Worm (Caenorhabditis elegans) whole organism, young adult: ENCODE results near the gene C28G1.10.

Experiments
- B0019.2 ChIP-seq: fragments of 200-800 bp; sonication (Bioruptor generic); conservative IDR thresholded peaks from 2 replicates; pipeline ENCODE4 v1.3.6; 2022; ENCODE audit warnings: missing genetic modification reagents, missing genetic modification characterization, missing compliant biosample characterization
- B0035.1 ChIP-seq: sonication (generic microtip); optimal IDR thresholded peaks from 2 replicates; lab custom pipeline; 2016; ENCODE audit warnings: missing genetic modification characterization, mild to moderate bottlenecking, missing compliant biosample characterization, missing genotype, missing genetic modification reagents
- C17E4.6 ChIP-seq: fragments of 200-800 bp; sonication (Bioruptor generic); IDR thresholded peaks from 2 replicates; pipeline ENCODE4 v1.3.6; 2022; ENCODE audit warnings: missing genetic modification reagents, missing genetic modification characterization, missing compliant biosample characterization
- D2030.7 ChIP-seq: fragments of 200-800 bp; sonication (Bioruptor generic); IDR thresholded peaks from 2 replicates; pipeline ENCODE4 v1.3.6; 2022; ENCODE audit warnings: missing genetic modification reagents, missing genetic modification characterization, missing compliant biosample characterization
- F37B4.10 ChIP-seq: fragments of 200-800 bp; sonication (Bioruptor generic); IDR thresholded peaks from 2 replicates; pipeline ENCODE4 v1.3.6; 2022; ENCODE audit warnings: missing genetic modification characterization, missing compliant biosample characterization
- F39B2.1 ChIP-seq: fragments of 200-800 bp; sonication (Bioruptor generic); IDR thresholded peaks from 2 replicates; pipeline ENCODE4 v1.3.6; 2022; ENCODE audit warnings: missing genetic modification reagents, missing genetic modification characterization, missing compliant biosample characterization
- F57A8.1 ChIP-seq: fragments of 200-800 bp; sonication (Bioruptor generic); optimal IDR thresholded peaks from 2 replicates; lab custom pipeline; 2018; ENCODE audit warnings: mild to moderate bottlenecking, missing genetic modification characterization, moderate library complexity, missing compliant biosample characterization
- K12H6.12 ChIP-seq: fragments of 200-800 bp; sonication (Bioruptor generic); optimal IDR thresholded peaks from 2 replicates; lab custom pipeline; 2018; ENCODE audit warnings: mild to moderate bottlenecking, missing genetic modification characterization, missing compliant biosample characterization
- T07F8.4 ChIP-seq: sonication (generic microtip); optimal IDR thresholded peaks from 2 replicates; lab custom pipeline; 2016; ENCODE audit warnings: mild to moderate bottlenecking, missing genetic modification characterization, moderate library complexity, missing compliant biosample characterization
- Y53F4B.3 ChIP-seq: fragments of 200-800 bp; sonication (Bioruptor generic); IDR thresholded peaks from 2 replicates; pipeline ENCODE4 v1.3.6; 2022; ENCODE audit warnings: missing genetic modification reagents, missing genetic modification characterization, missing compliant biosample characterization
- Y67H2A.10 ChIP-seq: fragments of 200-800 bp; sonication (Bioruptor generic); conservative IDR thresholded peaks from 2 replicates; pipeline ENCODE4 v1.3.6; 2022; ENCODE audit warnings: missing genetic modification reagents, missing genetic modification characterization, missing compliant biosample characterization
- Y79H2A.3 ChIP-seq: fragments of 200-800 bp; sonication (Bioruptor generic); conservative IDR thresholded peaks from 2 replicates; pipeline ENCODE4 v1.3.6; 2022; ENCODE audit warnings: missing genetic modification reagents, missing genetic modification characterization, missing compliant biosample characterization
- aptf-3 ChIP-seq: fragments of 200-800 bp; sonication (Bioruptor generic); IDR thresholded peaks from 2 replicates; pipeline ENCODE4 v1.3.6; 2022; ENCODE audit warnings: missing genetic modification characterization, missing compliant biosample characterization
- atf-7 ChIP-seq: sonication (generic microtip); optimal IDR thresholded peaks from 2 replicates; lab custom pipeline; 2017; ENCODE audit warnings: mild to moderate bottlenecking, missing genetic modification characterization, missing compliant biosample characterization
- ceh-27 ChIP-seq: fragments of 200-800 bp; sonication (Bioruptor generic); optimal IDR thresholded peaks from 2 replicates; lab custom pipeline; 2018; ENCODE audit warnings: mild to moderate bottlenecking, missing genetic modification characterization, moderate library complexity, missing compliant biosample characterization
- ceh-79 ChIP-seq: sonication (generic microtip); optimal IDR thresholded peaks from 2 replicates; lab custom pipeline; 2017; ENCODE audit warnings: mild to moderate bottlenecking, missing genetic modification characterization, missing compliant biosample characterization
- egl-44 ChIP-seq: fragments of 200-800 bp; sonication (Bioruptor generic); IDR thresholded peaks from 2 replicates; pipeline ENCODE4 v1.3.6; 2022; ENCODE audit warnings: missing genetic modification reagents, missing genetic modification characterization, missing compliant biosample characterization
- gei-17 ChIP-seq: fragments of 200-800 bp; sonication (Bioruptor generic); optimal IDR thresholded peaks from 2 replicates; lab custom pipeline; 2018; ENCODE audit warnings: mild to moderate bottlenecking, missing genetic modification characterization, missing compliant biosample characterization
- hsf-1 ChIP-seq: fragments of 200-800 bp; sonication (Bioruptor generic); IDR thresholded peaks from 2 replicates; pipeline ENCODE4 v1.3.6; 2022; ENCODE audit warnings: missing genetic modification reagents, missing genetic modification characterization, missing compliant biosample characterization
- lag-1 ChIP-seq: fragments of 200-800 bp; sonication (Bioruptor generic); IDR thresholded peaks from 2 replicates; pipeline ENCODE4 v1.3.6; 2022; ENCODE audit warnings: missing genetic modification reagents, missing genetic modification characterization, missing compliant biosample characterization
- let-607 ChIP-seq, 2 experiments: fragments of 200-800 bp in 1 of 2; sonication (Bioruptor generic) in 1 of 2; sonication (generic microtip) in 1 of 2; optimal IDR thresholded peaks; 2 replicates each; lab custom pipeline; 2016 to 2018; ENCODE audit warnings: mild to moderate bottlenecking in 2 of 2, missing compliant biosample characterization in 2 of 2, missing genetic modification characterization in 2 of 2, moderate library complexity in 2 of 2, missing genotype in 1 of 2
- madf-10 ChIP-seq: sonication (generic microtip); optimal IDR thresholded peaks from 2 replicates; lab custom pipeline; 2016; ENCODE audit warnings: mild to moderate bottlenecking, missing genetic modification characterization, missing compliant biosample characterization
- madf-3 ChIP-seq: fragments of 200-800 bp; sonication (Bioruptor generic); IDR thresholded peaks from 2 replicates; pipeline ENCODE4 v1.3.6; 2022; ENCODE audit warnings: missing genetic modification reagents, missing genetic modification characterization, missing compliant biosample characterization
- mcd-1 ChIP-seq: fragments of 200-800 bp; sonication (Bioruptor generic); IDR thresholded peaks from 2 replicates; pipeline ENCODE4 v1.3.6; 2022; ENCODE audit warnings: missing genetic modification reagents, missing genetic modification characterization, missing compliant biosample characterization
- mel-28 ChIP-seq: sonication (generic microtip); optimal IDR thresholded peaks from 2 replicates; lab custom pipeline; 2016; ENCODE audit warnings: borderline replicate concordance, mild to moderate bottlenecking, missing genetic modification characterization, missing compliant biosample characterization
- nfya-2 ChIP-seq: fragments of 200-800 bp; sonication (Bioruptor generic); IDR thresholded peaks from 2 replicates; pipeline ENCODE4 v1.3.6; 2022; ENCODE audit warnings: missing genetic modification reagents, missing genetic modification characterization, missing compliant biosample characterization
- nhr-179 ChIP-seq: sonication (generic microtip); optimal IDR thresholded peaks from 2 replicates; lab custom pipeline; 2016; ENCODE audit warnings: mild to moderate bottlenecking, missing genetic modification characterization, missing compliant biosample characterization
- rpc-1 ChIP-seq, 2 experiments: fragments of 150-350 bp in 1 of 2; sonication (generic microtip) in 1 of 2; optimal IDR thresholded peaks; 2 replicates each; lab custom pipeline; 2014 to 2018; ENCODE audit warnings: missing biosample characterization in 1 of 2, missing genetic modification characterization in 1 of 2, missing genetic modification reagents in 1 of 2, missing genotype in 1 of 2
- snpc-1.3 ChIP-seq: sonication (generic microtip); optimal IDR thresholded peaks from 2 replicates; lab custom pipeline; 2017; ENCODE audit warnings: missing genetic modification characterization, mild to moderate bottlenecking, missing compliant biosample characterization, antibody characterized with exemption, moderate library complexity, missing genotype, missing genetic modification reagents; ENCODE audit not compliant: insufficient read depth
- snpc-3.4 ChIP-seq: sonication (generic microtip); optimal IDR thresholded peaks from 2 replicates; lab custom pipeline; 2017; ENCODE audit warnings: missing genetic modification characterization, mild to moderate bottlenecking, missing compliant biosample characterization, antibody characterized with exemption, moderate library complexity, missing genotype, missing genetic modification reagents
- sptf-2 ChIP-seq: fragments of 200-800 bp; sonication (Bioruptor generic); optimal IDR thresholded peaks from 2 replicates; lab custom pipeline; 2018; ENCODE audit warnings: mild to moderate bottlenecking, missing genetic modification characterization, missing compliant biosample characterization
- xnd-1 ChIP-seq: sonication (generic microtip); optimal IDR thresholded peaks from 2 replicates; lab custom pipeline; 2016; ENCODE audit warnings: missing genotype, missing genetic modification reagents, missing genetic modification characterization, missing compliant biosample characterization
- ztf-25 ChIP-seq: fragments of 200-800 bp; sonication (Bioruptor generic); IDR thresholded peaks from 2 replicates; pipeline ENCODE4 v1.3.6; 2022; ENCODE audit warnings: missing genetic modification reagents, missing genetic modification characterization, missing compliant biosample characterization
- ztf-6 ChIP-seq: fragments of 200-800 bp; sonication (Bioruptor generic); IDR thresholded peaks from 2 replicates; pipeline ENCODE4 v1.3.6; 2022; ENCODE audit warnings: missing genetic modification reagents, missing genetic modification characterization, missing compliant biosample characterization

C28G1.10 gene

ce11 chrX:8866563-8866962 lies 19.6 kb downstream of the C28G1.10 start, which contains the start of gene ins-9:
Gene ins-9 (minus strand): TSS chrX:8866663.
- TF ChIP-seq B0035.1 (tag; lab: Kevin White, UChicago) (no peak), D2030.7 (GFP tag; lab: Robert Waterston, UW) (no peak), aptf-3 (GFP tag; lab: Robert Waterston, UW) (no peak), mcd-1 (GFP tag; lab: Robert Waterston, UW) (no peak), egl-44 (GFP tag; lab: Robert Waterston, UW) (no peak), rpc-1 (optimal IDR thresholded peaks at IDR 0.05; lab: Kevin White, UChicago) (no peak), rpc-1 (tag; optimal IDR thresholded peaks at IDR 0.05; lab: Kevin White, UChicago) (no peak), T07F8.4 (tag; lab: Kevin White, UChicago) (no peak), madf-3 (GFP tag; lab: Robert Waterston, UW) (no peak), ceh-79 (tag; lab: Kevin White, UChicago) (no peak), xnd-1 (tag; lab: Kevin White, UChicago) (no peak), lag-1 (no peak), hsf-1 (no peak)
- TF ChIP-seq, all 124 proteins: peak for 0

ce11 chrX:8869112-8869675 lies 22.3 kb downstream of the C28G1.10 start, which contains the start of the genes ubc-22 and ubc-21:
Gene ubc-22 (minus strand): TSS chrX:8869162.
Gene ubc-21 (plus strand): TSS chrX:8869625.
- TF ChIP-seq madf-3 (GFP tag; lab: Robert Waterston, UW) (no peak), atf-7 (tag; lab: Kevin White, UChicago) (no peak)

- TF ChIP-seq ztf-6 (GFP tag; lab: Robert Waterston, UW), result no peak
- no peak for TF ChIP-seq Y53F4B.3
- TF ChIP-seq gei-17 (GFP tag; lab: Kevin White, UChicago), result no peak
- TF ChIP-seq Y67H2A.10 (GFP tag; lab: Robert Waterston, UW), result no peak
- TF ChIP-seq aptf-3 (GFP tag; lab: Robert Waterston, UW), result no peak
- no peak for TF ChIP-seq F37B4.10
- no peak for TF ChIP-seq T07F8.4 (tag; lab: Kevin White, UChicago)
- TF ChIP-seq C17E4.6 (GFP tag; lab: Robert Waterston, UW), result no peak
- TF ChIP-seq madf-10 (tag; lab: Kevin White, UChicago), result no peak
- no peak for TF ChIP-seq F57A8.1
- TF ChIP-seq K12H6.12, result no peak
- TF ChIP-seq F39B2.1 (GFP tag; lab: Robert Waterston, UW), result no peak
- TF ChIP-seq snpc-1.3 (tag; lab: Kevin White, UChicago), result no peak
Observed at ce11 chrX:8874748-8875147, 27.8 kb downstream of the C28G1.10 start, which contains the start of gene C06E2.1. Gene C06E2.1 (minus strand): TSS chrX:8874848.

ce11 chrX:8875867-8876266 lies 28.9 kb downstream of the C28G1.10 start:
- TF ChIP-seq nfya-2 (GFP tag; lab: Robert Waterston, UW), result no peak
- no peak for TF ChIP-seq let-607 (tag; optimal IDR thresholded peaks at IDR 0.05; lab: Kevin White, UChicago)
- TF ChIP-seq B0019.2 (GFP tag; lab: Robert Waterston, UW), result no peak
- TF ChIP-seq atf-7 (tag; lab: Kevin White, UChicago), result no peak
- TF ChIP-seq mel-28 (tag; lab: Kevin White, UChicago), result no peak
- TF ChIP-seq B0035.1 (tag; lab: Kevin White, UChicago), result no peak
- TF ChIP-seq nhr-179 (tag; lab: Kevin White, UChicago), result no peak
- TF ChIP-seq mcd-1 (GFP tag; lab: Robert Waterston, UW), result no peak
- no peak for TF ChIP-seq T07F8.4 (tag; lab: Kevin White, UChicago)
- TF ChIP-seq Y79H2A.3 (GFP tag; lab: Robert Waterston, UW), result no peak
- TF ChIP-seq sptf-2 (GFP tag; lab: Kevin White, UChicago), result no peak
- no peak for TF ChIP-seq ztf-25
- TF ChIP-seq snpc-3.4 (tag; lab: Kevin White, UChicago), result no peak
- TF ChIP-seq ceh-27 (GFP tag; lab: Kevin White, UChicago), result no peak
